Worm (Caenorhabditis elegans) whole organism, young adult: Measurements from ENCODE around the gene C54C6.4.

Experiments
- D2030.7 ChIP-seq: fragments of 200-800 bp; sonication (Bioruptor generic); IDR thresholded peaks from 2 replicates; pipeline ENCODE4 v1.3.6; 2022; ENCODE audit warnings: missing genetic modification reagents, missing genetic modification characterization, missing compliant biosample characterization
- F57C9.4 ChIP-seq: sonication (generic microtip); optimal IDR thresholded peaks from 2 replicates; lab custom pipeline; 2017; ENCODE audit warnings: mild to moderate bottlenecking, missing genetic modification characterization, missing compliant biosample characterization
- aptf-3 ChIP-seq: fragments of 200-800 bp; sonication (Bioruptor generic); IDR thresholded peaks from 2 replicates; pipeline ENCODE4 v1.3.6; 2022; ENCODE audit warnings: missing genetic modification characterization, missing compliant biosample characterization
- bed-1 ChIP-seq: fragments of 200-800 bp; sonication (Bioruptor generic); IDR thresholded peaks from 2 replicates; pipeline ENCODE4 v1.3.6; 2022; ENCODE audit warnings: missing genetic modification reagents, missing genetic modification characterization, missing compliant biosample characterization
- ceh-91 ChIP-seq: fragments of 200-800 bp; sonication (Bioruptor generic); IDR thresholded peaks from 2 replicates; pipeline ENCODE4 v1.3.6; 2022; ENCODE audit warnings: missing genetic modification reagents, missing genetic modification characterization, missing compliant biosample characterization
- pha-4 ChIP-seq: fragments of 150-350 bp; sonication (generic microtip); optimal IDR thresholded peaks from 2 replicates; lab custom pipeline; 2014; ENCODE audit warnings: missing biosample characterization, missing genetic modification reagents, missing genetic modification characterization
- snpc-3.4 ChIP-seq: sonication (generic microtip); optimal IDR thresholded peaks from 2 replicates; lab custom pipeline; 2017; ENCODE audit warnings: missing genetic modification characterization, mild to moderate bottlenecking, missing compliant biosample characterization, antibody characterized with exemption, moderate library complexity, missing genotype, missing genetic modification reagents
- snpc-4 ChIP-seq, 5 experiments: fragments of 150-350 bp in 1 of 5; sonication (generic microtip) in 4 of 5; optimal IDR thresholded peaks; 2 replicates each; lab custom pipeline; 2014 to 2018; ENCODE audit warnings: missing genetic modification characterization in 5 of 5, missing biosample characterization in 3 of 5, antibody characterized with exemption in 2 of 5, mild to moderate bottlenecking in 2 of 5, missing compliant biosample characterization in 2 of 5, missing genotype in 2 of 5, moderate library complexity in 2 of 5, missing genetic modification reagents in 1 of 5

- TF ChIP-seq ceh-91 (GFP tag; lab: Robert Waterston, UW), result no peak
- no peak for TF ChIP-seq D2030.7 (GFP tag; lab: Robert Waterston, UW)
- TF ChIP-seq bed-1 (GFP tag; lab: Robert Waterston, UW), result no peak
- no peak for TF ChIP-seq F57C9.4 (tag; lab: Kevin White, UChicago)
- TF ChIP-seq aptf-3, result no peak
- TF ChIP-seq snpc-4 (GFP tag; optimal IDR thresholded peaks at IDR 0.05; lab: Kevin White, UChicago), result no peak
- TF ChIP-seq snpc-4 (tag; optimal IDR thresholded peaks at IDR 0.05; lab: Kevin White, UChicago), result no peak
- TF ChIP-seq pha-4, result no peak
- TF ChIP-seq snpc-3.4 (tag; lab: Kevin White, UChicago), result no peak
Observed at ce11 chrIII:3541093-3541492, 12.4 kb upstream of the C54C6.4 start.
